Worm (Caenorhabditis elegans): ENCODE data around the gene mrps-10.

- TF ChIP-seq unc-62 (GFP tag; optimal IDR thresholded peaks at IDR 0.05), result no peak
- TF ChIP-seq lsy-2 (tag; optimal IDR thresholded peaks at IDR 0.05), result no peak
- no peak for TF ChIP-seq unc-39 (tag; optimal IDR thresholded peaks at IDR 0.05)
- TF ChIP-seq sem-2 (GFP tag; optimal IDR thresholded peaks at IDR 0.05), result no peak
- no peak for TF ChIP-seq ceh-83 (GFP tag; optimal IDR thresholded peaks at IDR 0.05)
- TF ChIP-seq lin-13 (tag; optimal IDR thresholded peaks at IDR 0.05), result no peak
- no peak for TF ChIP-seq sptf-1 (tag; optimal IDR thresholded peaks at IDR 0.05)
- no peak for TF ChIP-seq nhr-28 (tag; optimal IDR thresholded peaks at IDR 0.05)
- no peak for TF ChIP-seq nhr-237 (tag; optimal IDR thresholded peaks at IDR 0.05)
- TF ChIP-seq ces-1 (GFP tag; optimal IDR thresholded peaks at IDR 0.05), result no peak
- TF ChIP-seq elt-3 (tag; optimal IDR thresholded peaks at IDR 0.05), result no peak
- no peak for TF ChIP-seq mep-1 (tag; optimal IDR thresholded peaks at IDR 0.05)
- no peak for TF ChIP-seq ham-2 (GFP tag; optimal IDR thresholded peaks at IDR 0.05)
- TF ChIP-seq M03D4.4 (tag; optimal IDR thresholded peaks at IDR 0.05), result no peak
Observed at ce11 chrIII:12960705-12961104, 34.3 kb downstream of the mrps-10 start.
